Worm (Caenorhabditis elegans) whole organism, late embryonic: ENCODE results near the gene ZK6.8.
A peak's percentile ranks its signal among the peaks of the same experiment; 100 is the strongest.

Source experiments
- C08G9.2 ChIP-seq: sonication (generic microtip); optimal IDR thresholded peaks from 2 replicates; lab custom pipeline; 2016; ENCODE audit warnings: mild to moderate bottlenecking, missing genetic modification characterization, moderate library complexity, missing compliant biosample characterization
- C38D4.7 ChIP-seq: fragments of 200-800 bp; sonication (Bioruptor generic); optimal IDR thresholded peaks from 2 replicates; lab custom pipeline; 2018; ENCODE audit warnings: mild to moderate bottlenecking, missing genetic modification characterization, moderate library complexity, missing compliant biosample characterization
- K02D7.2 ChIP-seq: sonication (generic microtip); optimal IDR thresholded peaks from 2 replicates; lab custom pipeline; 2017; ENCODE audit warnings: mild to moderate bottlenecking, missing genetic modification characterization, missing compliant biosample characterization
- T23F11.4 ChIP-seq: fragments of 200-800 bp; sonication (Bioruptor generic); optimal IDR thresholded peaks from 2 replicates; lab custom pipeline; 2018; ENCODE audit warnings: mild to moderate bottlenecking, missing genetic modification characterization, missing compliant biosample characterization
- Y22D7AL.16 ChIP-seq: sonication (generic microtip); optimal IDR thresholded peaks from 2 replicates; lab custom pipeline; 2016; ENCODE audit warnings: missing genetic modification characterization, missing compliant biosample characterization
- ahr-1 ChIP-seq: sonication (generic microtip); optimal IDR thresholded peaks from 2 replicates; lab custom pipeline; 2016; ENCODE audit warnings: missing genetic modification characterization, missing compliant biosample characterization
- ceh-14 ChIP-seq: sonication (generic microtip); optimal IDR thresholded peaks from 2 replicates; lab custom pipeline; 2016; ENCODE audit warnings: missing genotype, missing genetic modification characterization, missing compliant biosample characterization
- ceh-19 ChIP-seq: fragments of 200-800 bp; sonication (Bioruptor generic); optimal IDR thresholded peaks from 2 replicates; lab custom pipeline; 2018; ENCODE audit warnings: mild to moderate bottlenecking, missing genetic modification characterization, missing compliant biosample characterization
- ceh-2 ChIP-seq: sonication (generic microtip); optimal IDR thresholded peaks from 2 replicates; lab custom pipeline; 2016; ENCODE audit warnings: missing genotype, missing genetic modification characterization, missing compliant biosample characterization
- ceh-22 ChIP-seq: sonication (generic microtip); optimal IDR thresholded peaks from 2 replicates; lab custom pipeline; 2017; ENCODE audit warnings: missing biosample characterization, missing genetic modification characterization
- ceh-24 ChIP-seq: sonication (generic microtip); optimal IDR thresholded peaks from 2 replicates; lab custom pipeline; 2016; ENCODE audit warnings: mild to moderate bottlenecking, missing genetic modification characterization, missing compliant biosample characterization
- ceh-31 ChIP-seq: sonication (generic microtip); optimal IDR thresholded peaks from 2 replicates; lab custom pipeline; 2016; ENCODE audit warnings: missing genetic modification characterization, missing compliant biosample characterization
- ceh-34 ChIP-seq: sonication (generic microtip); optimal IDR thresholded peaks from 2 replicates; lab custom pipeline; 2016; ENCODE audit warnings: mild to moderate bottlenecking, missing genetic modification characterization, missing compliant biosample characterization
- ceh-45 ChIP-seq: fragments of 200-800 bp; sonication (Bioruptor generic); IDR thresholded peaks from 2 replicates; pipeline ENCODE4 v1.3.6; 2022; ENCODE audit warnings: missing genetic modification reagents, missing genetic modification characterization, missing compliant biosample characterization
- ceh-6 ChIP-seq: fragments of 200-800 bp; sonication (Bioruptor generic); optimal IDR thresholded peaks from 2 replicates; lab custom pipeline; 2018; ENCODE audit warnings: mild to moderate bottlenecking, missing genetic modification characterization, missing compliant biosample characterization
- elt-2 ChIP-seq: sonication (generic microtip); optimal IDR thresholded peaks from 2 replicates; lab custom pipeline; 2016; ENCODE audit warnings: missing genetic modification reagents, missing genetic modification characterization, missing compliant biosample characterization
- eyg-1 ChIP-seq: sonication (generic microtip); optimal IDR thresholded peaks from 2 replicates; lab custom pipeline; 2016; ENCODE audit warnings: missing genotype, missing genetic modification characterization, missing compliant biosample characterization
- fax-1 ChIP-seq: sonication (generic microtip); optimal IDR thresholded peaks from 2 replicates; lab custom pipeline; 2016; ENCODE audit warnings: missing genotype, missing genetic modification characterization, missing compliant biosample characterization
- gmeb-2 ChIP-seq: sonication (generic microtip); optimal IDR thresholded peaks from 2 replicates; lab custom pipeline; 2016; ENCODE audit warnings: missing genetic modification characterization, inconsistent platforms, missing compliant biosample characterization
- hlh-30 ChIP-seq: sonication (generic microtip); optimal IDR thresholded peaks from 2 replicates; lab custom pipeline; 2017; ENCODE audit warnings: antibody characterized with exemption, missing genetic modification characterization, missing compliant biosample characterization; ENCODE audit not compliant: insufficient read depth
- hlh-6 ChIP-seq: sonication (generic microtip); optimal IDR thresholded peaks from 2 replicates; lab custom pipeline; 2016; ENCODE audit warnings: missing genotype, missing genetic modification characterization, missing compliant biosample characterization
- hlh-8 ChIP-seq: sonication (generic microtip); optimal IDR thresholded peaks from 2 replicates; lab custom pipeline; 2016; ENCODE audit warnings: missing genotype, missing genetic modification characterization, missing compliant biosample characterization
- lin-11 ChIP-seq: fragments of 200-800 bp; sonication (Bioruptor generic); optimal IDR thresholded peaks from 2 replicates; lab custom pipeline; 2018; ENCODE audit warnings: mild to moderate bottlenecking, missing genetic modification characterization, missing compliant biosample characterization
- madf-2 ChIP-seq: sonication (generic microtip); optimal IDR thresholded peaks from 2 replicates; lab custom pipeline; 2017; ENCODE audit warnings: missing genetic modification characterization, missing compliant biosample characterization
- mec-3 ChIP-seq: sonication (generic microtip); optimal IDR thresholded peaks from 2 replicates; lab custom pipeline; 2016; ENCODE audit warnings: borderline replicate concordance, missing genetic modification characterization, missing compliant biosample characterization
- nhr-11 ChIP-seq: fragments of 150-350 bp; optimal IDR thresholded peaks from 2 replicates; lab custom pipeline; 2014; ENCODE audit warnings: missing biosample characterization, missing genetic modification characterization
- nhr-232 ChIP-seq: sonication (generic microtip); optimal IDR thresholded peaks from 2 replicates; lab custom pipeline; 2016; ENCODE audit warnings: missing genetic modification characterization, missing compliant biosample characterization
- npax-4 ChIP-seq: sonication (generic microtip); optimal IDR thresholded peaks from 2 replicates; lab custom pipeline; 2016; ENCODE audit warnings: missing genetic modification characterization, missing compliant biosample characterization
- pat-9 ChIP-seq: fragments of 200-800 bp; sonication (Bioruptor generic); optimal IDR thresholded peaks from 2 replicates; lab custom pipeline; 2018; ENCODE audit warnings: mild to moderate bottlenecking, missing genetic modification characterization, moderate library complexity, missing compliant biosample characterization
- pqm-1 ChIP-seq: sonication (generic microtip); optimal IDR thresholded peaks from 2 replicates; lab custom pipeline; 2016; ENCODE audit warnings: missing genetic modification characterization, missing compliant biosample characterization
- ref-2 ChIP-seq: sonication (generic microtip); optimal IDR thresholded peaks from 2 replicates; lab custom pipeline; 2016; ENCODE audit warnings: missing genetic modification characterization, missing compliant biosample characterization
- rnt-1 ChIP-seq: sonication (generic microtip); optimal IDR thresholded peaks from 2 replicates; lab custom pipeline; 2016; ENCODE audit warnings: missing genetic modification characterization, missing compliant biosample characterization
- sox-4 ChIP-seq: sonication (generic microtip); optimal IDR thresholded peaks from 2 replicates; lab custom pipeline; 2017; ENCODE audit warnings: mild to moderate bottlenecking, missing genetic modification characterization, inconsistent platforms, missing compliant biosample characterization
- tbx-2 ChIP-seq: sonication (generic microtip); optimal IDR thresholded peaks from 2 replicates; lab custom pipeline; 2016; ENCODE audit warnings: missing genetic modification characterization, missing compliant biosample characterization
- unc-42 ChIP-seq: sonication (generic microtip); optimal IDR thresholded peaks from 2 replicates; lab custom pipeline; 2016; ENCODE audit warnings: missing genotype, missing genetic modification characterization, missing compliant biosample characterization
- unc-55 ChIP-seq: sonication (generic microtip); optimal IDR thresholded peaks from 2 replicates; lab custom pipeline; 2017; ENCODE audit warnings: missing biosample characterization, missing genetic modification reagents, missing genetic modification characterization
- unc-86 ChIP-seq: sonication (generic microtip); optimal IDR thresholded peaks from 2 replicates; lab custom pipeline; 2016; ENCODE audit warnings: missing genetic modification characterization, missing compliant biosample characterization
- zip-5 ChIP-seq: sonication (generic microtip); optimal IDR thresholded peaks from 2 replicates; lab custom pipeline; 2016; ENCODE audit warnings: missing genetic modification characterization, missing compliant biosample characterization

ZK6.8 gene

ce11 chrV:415072-415471 lies 33.4 kb downstream of the ZK6.8 start:
- TF ChIP-seq gmeb-2 (tag; lab: Kevin White, UChicago) (no peak), elt-2 (peak; percentile 18), unc-42 (tag; lab: Kevin White, UChicago) (no peak)

ce11 chrV:417656-418353 lies 36.1 kb downstream of the ZK6.8 start, which contains the start of gene irg-8:
Gene irg-8, minus strand, starts transcription at chrV:417706.
- TF ChIP-seq ceh-22 (no peak), ceh-6 (no peak), mec-3 (tag; lab: Kevin White, UChicago) (no peak), ahr-1 (tag; lab: Kevin White, UChicago) (no peak), C08G9.2 (no peak), T23F11.4 (no peak), hlh-30 (tag; lab: Kevin White, UChicago) (no peak), ceh-34 (tag; lab: Kevin White, UChicago) (no peak), tbx-2 (tag; lab: Kevin White, UChicago) (no peak), K02D7.2 (tag; lab: Kevin White, UChicago) (no peak), nhr-11 (tag; lab: Kevin White, UChicago) (no peak), npax-4 (tag; lab: Kevin White, UChicago) (no peak), pqm-1 (tag; lab: Kevin White, UChicago) (no peak)

- no peak for TF ChIP-seq nhr-232
- TF ChIP-seq ceh-2 (tag; lab: Kevin White, UChicago): no peak
- TF ChIP-seq unc-86 (tag; lab: Kevin White, UChicago): no peak
- no peak for TF ChIP-seq Y22D7AL.16 (tag; lab: Kevin White, UChicago)
- TF ChIP-seq lin-11 (tag; lab: Kevin White, UChicago): no peak
- no peak for TF ChIP-seq zip-5 (tag; lab: Kevin White, UChicago)
- TF ChIP-seq ceh-14 (tag; lab: Kevin White, UChicago): no peak
- TF ChIP-seq C38D4.7 (GFP tag; lab: Kevin White, UChicago): no peak
- TF ChIP-seq ceh-31: no peak
- TF ChIP-seq ceh-6: no peak
- no peak for TF ChIP-seq mec-3 (tag; lab: Kevin White, UChicago)
- TF ChIP-seq ceh-45: no peak
Observed at ce11 chrV:418432-418831, 36.7 kb downstream of the ZK6.8 start, which contains the start of gene Y39D8A.1. Gene Y39D8A.1, plus strand, starts transcription at chrV:418732.

ce11 chrV:422133-422532 lies 40.4 kb downstream of the ZK6.8 start, which contains the start of gene dod-20:
Gene dod-20, plus strand, starts transcription at chrV:422433.
- no peak for TF ChIP-seq fax-1
- no peak for TF ChIP-seq lin-11 (tag; lab: Kevin White, UChicago)
- no peak for TF ChIP-seq elt-2
- no peak for TF ChIP-seq madf-2 (tag; lab: Kevin White, UChicago)

ce11 chrV:424140-424539 lies 42.4 kb downstream of the ZK6.8 start, which contains the start of gene B0554.5:
Gene B0554.5, plus strand, starts transcription at chrV:424440.
- no peak for TF ChIP-seq eyg-1 (tag; lab: Kevin White, UChicago)
- TF ChIP-seq lin-11 (tag; lab: Kevin White, UChicago): no peak
- no peak for TF ChIP-seq unc-55 (GFP tag; lab: Kevin White, UChicago)
- no peak for TF ChIP-seq ceh-31
- TF ChIP-seq pat-9 (tag; lab: Kevin White, UChicago): no peak
- no peak for TF ChIP-seq ceh-24 (tag; lab: Kevin White, UChicago)
- no peak for TF ChIP-seq sox-4 (tag; lab: Kevin White, UChicago)
- no peak for TF ChIP-seq rnt-1 (tag; lab: Kevin White, UChicago)
- no peak for TF ChIP-seq ceh-19 (GFP tag; lab: Kevin White, UChicago)
- no peak for TF ChIP-seq ceh-45
- no peak for TF ChIP-seq ceh-2 (tag; lab: Kevin White, UChicago)
- no peak for TF ChIP-seq ref-2 (tag; lab: Kevin White, UChicago)
- no peak for TF ChIP-seq pqm-1 (tag; lab: Kevin White, UChicago)
- no peak for TF ChIP-seq fax-1
- no peak for TF ChIP-seq hlh-6 (tag; lab: Kevin White, UChicago)
- no peak for TF ChIP-seq ceh-34 (tag; lab: Kevin White, UChicago)
- TF ChIP-seq hlh-8 (tag; lab: Kevin White, UChicago): no peak
- TF ChIP-seq, all 69 proteins: peak for 0
